Worm (Caenorhabditis elegans) whole organism, L1 larva: ENCODE data around the gene F46C5.9.

Experiments used
- C16A3.4 ChIP-seq: fragments of 150-350 bp; optimal IDR thresholded peaks from 2 replicates; lab custom pipeline; 2014; ENCODE audit warnings: missing biosample characterization, missing genetic modification characterization
- aha-1 ChIP-seq: fragments of 150-350 bp; optimal IDR thresholded peaks from 2 replicates; lab custom pipeline; 2014; ENCODE audit warnings: missing biosample characterization, missing genetic modification characterization
- aly-2 ChIP-seq: fragments of 150-350 bp; optimal IDR thresholded peaks from 2 replicates; lab custom pipeline; 2014; ENCODE audit warnings: missing biosample characterization, missing genetic modification characterization
- ama-1 ChIP-seq: fragments of 150-350 bp; optimal IDR thresholded peaks from 2 replicates; lab custom pipeline; 2014
- blmp-1 ChIP-seq: fragments of 150-350 bp; optimal IDR thresholded peaks from 2 replicates; lab custom pipeline; 2014; ENCODE audit warnings: missing biosample characterization, missing genetic modification characterization
- ceh-8 ChIP-seq: fragments of 200-800 bp; sonication (Bioruptor generic); optimal IDR thresholded peaks from 2 replicates; lab custom pipeline; 2018; ENCODE audit warnings: mild to moderate bottlenecking, missing genetic modification characterization, moderate library complexity, missing compliant biosample characterization
- dsc-1 ChIP-seq: sonication (generic microtip); optimal IDR thresholded peaks from 2 replicates; lab custom pipeline; 2016; ENCODE audit warnings: mild to moderate bottlenecking, missing genetic modification characterization, missing compliant biosample characterization
- efl-1 ChIP-seq, 4 experiments: fragments of 150-350 bp; optimal IDR thresholded peaks in 3 of 4; peaks in 1 of 4; 1 replicate in 1 of 4; 2 replicates in 3 of 4; lab custom pipeline; 2014; ENCODE audit warnings: missing biosample characterization in 2 of 4, missing genetic modification characterization in 2 of 4, missing genetic modification reagents in 2 of 4
- egl-13 ChIP-seq: sonication (generic microtip); optimal IDR thresholded peaks from 2 replicates; lab custom pipeline; 2016; ENCODE audit warnings: missing genotype, missing genetic modification reagents, missing genetic modification characterization, missing compliant biosample characterization
- egl-27 ChIP-seq, 2 experiments: fragments of 150-350 bp in 1 of 2; sonication (generic microtip); optimal IDR thresholded peaks; 3 replicates each; lab custom pipeline; 2017 to 2018; ENCODE audit warnings: missing biosample characterization in 2 of 2, missing genetic modification characterization in 2 of 2, missing genetic modification reagents in 2 of 2
- elt-3 ChIP-seq, 6 experiments: fragments of 150-350 bp in 1 of 6; sonication (generic microtip); optimal IDR thresholded peaks; 2 replicates each; lab custom pipeline; 2017 to 2018; ENCODE audit warnings: missing biosample characterization in 6 of 6, missing genetic modification characterization in 6 of 6, inconsistent platforms in 1 of 6
- ets-5 ChIP-seq: fragments of 200-800 bp; sonication (Bioruptor generic); IDR thresholded peaks from 2 replicates; pipeline ENCODE4 v1.3.6; 2022; ENCODE audit warnings: missing genetic modification characterization, missing compliant biosample characterization
- fkh-4 ChIP-seq: sonication (generic microtip); optimal IDR thresholded peaks from 2 replicates; lab custom pipeline; 2016; ENCODE audit warnings: missing compliant biosample characterization, missing genetic modification characterization, borderline replicate concordance
- grh-1 ChIP-seq: fragments of 200-800 bp; sonication (Bioruptor generic); IDR thresholded peaks from 2 replicates; pipeline ENCODE4 v1.3.6; 2022; ENCODE audit warnings: missing genetic modification reagents, missing genetic modification characterization, missing compliant biosample characterization
- hpl-2 ChIP-seq: fragments of 150-350 bp; optimal IDR thresholded peaks from 2 replicates; lab custom pipeline; 2014; ENCODE audit warnings: missing biosample characterization, missing genetic modification reagents, missing genetic modification characterization
- lin-13 ChIP-seq: fragments of 150-350 bp; optimal IDR thresholded peaks from 2 replicates; lab custom pipeline; 2014; ENCODE audit warnings: missing biosample characterization, missing genetic modification reagents, missing genetic modification characterization
- lin-14 ChIP-seq: fragments of 200-800 bp; sonication (Bioruptor generic); optimal IDR thresholded peaks from 2 replicates; lab custom pipeline; 2018; ENCODE audit warnings: mild to moderate bottlenecking, missing genetic modification characterization, moderate library complexity, missing compliant biosample characterization
- lin-15B ChIP-seq: fragments of 150-350 bp; sonication (generic microtip); optimal IDR thresholded peaks from 3 replicates; lab custom pipeline; 2014; ENCODE audit warnings: missing biosample characterization, missing genetic modification characterization
- lin-35 ChIP-seq, 2 experiments: fragments of 150-350 bp; optimal IDR thresholded peaks; 2 replicates each; lab custom pipeline; 2014; ENCODE audit warnings: missing biosample characterization in 2 of 2, missing genetic modification characterization in 2 of 2, missing genetic modification reagents in 2 of 2
- lir-3 ChIP-seq: sonication (generic microtip); optimal IDR thresholded peaks from 2 replicates; lab custom pipeline; 2016; ENCODE audit warnings: mild to moderate bottlenecking, missing genetic modification characterization, moderate library complexity, missing compliant biosample characterization; ENCODE audit not compliant: poor library complexity
- lsy-2 ChIP-seq, 2 experiments: fragments of 150-350 bp; optimal IDR thresholded peaks; 2 replicates each; lab custom pipeline; 2014; ENCODE audit warnings: missing biosample characterization in 2 of 2, missing genetic modification characterization in 2 of 2
- mef-2 ChIP-seq: fragments of 150-350 bp; optimal IDR thresholded peaks from 2 replicates; lab custom pipeline; 2014; ENCODE audit warnings: missing biosample characterization, missing genetic modification characterization
- mep-1 ChIP-seq: fragments of 150-350 bp; optimal IDR thresholded peaks from 2 replicates; lab custom pipeline; 2014; ENCODE audit warnings: missing biosample characterization, missing genetic modification characterization
- nhr-19 ChIP-seq: fragments of 200-800 bp; sonication (Bioruptor generic); conservative IDR thresholded peaks from 2 replicates; pipeline ENCODE4 v1.3.6; 2022; ENCODE audit warnings: missing genetic modification characterization, missing compliant biosample characterization
- nhr-20 ChIP-seq: sonication (generic microtip); optimal IDR thresholded peaks from 2 replicates; lab custom pipeline; 2016; ENCODE audit warnings: mild to moderate bottlenecking, missing genetic modification characterization, missing compliant biosample characterization
- nhr-47 ChIP-seq: sonication (generic microtip); optimal IDR thresholded peaks from 2 replicates; lab custom pipeline; 2016; ENCODE audit warnings: mild to moderate bottlenecking, missing genetic modification characterization, moderate library complexity, missing compliant biosample characterization
- nhr-71 ChIP-seq: sonication (generic microtip); optimal IDR thresholded peaks from 2 replicates; lab custom pipeline; 2016; ENCODE audit warnings: mild to moderate bottlenecking, missing genetic modification characterization, moderate library complexity, missing compliant biosample characterization
- nhr-76 ChIP-seq: sonication (generic microtip); optimal IDR thresholded peaks from 2 replicates; lab custom pipeline; 2017; ENCODE audit warnings: missing biosample characterization, missing genetic modification characterization
- nhr-84 ChIP-seq: sonication (generic microtip); optimal IDR thresholded peaks from 2 replicates; lab custom pipeline; 2017; ENCODE audit warnings: missing biosample characterization, missing genetic modification characterization
- nhr-85 ChIP-seq: sonication (generic microtip); peaks from one replicate; lab custom pipeline; 2016; ENCODE audit warnings: missing genetic modification characterization, inconsistent platforms, missing compliant biosample characterization
- rnt-1 ChIP-seq: sonication (generic microtip); optimal IDR thresholded peaks from 2 replicates; lab custom pipeline; 2016; ENCODE audit warnings: mild to moderate bottlenecking, missing genetic modification characterization, moderate library complexity, missing compliant biosample characterization
- snu-23 ChIP-seq: sonication (generic microtip); optimal IDR thresholded peaks from 2 replicates; lab custom pipeline; 2016; ENCODE audit warnings: missing genetic modification characterization, missing compliant biosample characterization
- sup-37 ChIP-seq: fragments of 200-800 bp; sonication (Bioruptor generic); optimal IDR thresholded peaks from 2 replicates; lab custom pipeline; 2018; ENCODE audit warnings: mild to moderate bottlenecking, missing genetic modification characterization, missing compliant biosample characterization
- tbx-2 ChIP-seq: sonication (generic microtip); optimal IDR thresholded peaks from 2 replicates; lab custom pipeline; 2016; ENCODE audit warnings: missing genetic modification characterization, missing compliant biosample characterization
- tlp-1 ChIP-seq: fragments of 150-350 bp; optimal IDR thresholded peaks from 2 replicates; lab custom pipeline; 2014; ENCODE audit warnings: missing biosample characterization, missing genetic modification characterization
- unc-86 ChIP-seq: sonication (generic microtip); optimal IDR thresholded peaks from 2 replicates; lab custom pipeline; 2016; ENCODE audit warnings: missing genetic modification characterization, missing compliant biosample characterization
- unc-98 ChIP-seq: fragments of 200-800 bp; sonication (Bioruptor generic); IDR thresholded peaks from 2 replicates; pipeline ENCODE4 v1.3.6; 2022; ENCODE audit warnings: missing genetic modification characterization, missing compliant biosample characterization
- xbp-1 ChIP-seq: sonication (generic microtip); optimal IDR thresholded peaks from 2 replicates; lab custom pipeline; 2016; ENCODE audit warnings: missing genetic modification characterization, missing compliant biosample characterization
- ztf-4 ChIP-seq: fragments of 150-350 bp; optimal IDR thresholded peaks from 2 replicates; lab custom pipeline; 2014; ENCODE audit warnings: missing biosample characterization, missing genetic modification characterization

F46C5.9 gene

DNA sequence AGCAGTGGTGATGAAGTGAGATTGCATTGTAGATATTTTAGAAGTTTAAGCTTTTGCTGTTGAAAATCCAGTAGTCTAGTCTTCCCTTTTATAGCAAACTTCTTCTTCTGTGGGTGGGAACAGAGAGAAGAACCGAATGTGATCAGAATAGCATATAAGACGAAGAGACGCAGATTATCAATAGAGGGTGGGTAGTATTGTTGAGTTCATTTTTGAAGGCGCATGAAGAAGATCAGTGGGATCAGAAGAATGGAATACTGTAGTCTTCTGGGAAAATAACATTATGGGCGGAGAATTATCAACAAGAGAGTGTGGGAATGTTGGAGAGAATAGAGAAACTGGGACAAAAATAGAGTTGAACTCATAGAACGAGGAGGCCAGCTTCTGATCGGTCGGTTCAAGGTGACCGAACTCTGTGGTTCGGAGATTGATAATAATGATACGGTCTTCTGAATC, 10.6 kb upstream of the F46C5.9 start, which contains the start of gene F46C5.1:
Gene F46C5.1 (minus strand): TSS at position 51 of the 456 bp plus-strand sequence.
- peak in 2 of 6 experiments; percentile 6 to 25 for TF ChIP-seq elt-3 (tag; optimal IDR thresholded peaks at IDR 0.05; lab: Kevin White, UChicago)
- TF ChIP-seq lsy-2 (tag; optimal IDR thresholded peaks at IDR 0.05; lab: Kevin White, UChicago) = peak in 1 of 2 experiments; percentile 68
- TF ChIP-seq ceh-8 (GFP tag; lab: Kevin White, UChicago) = no peak
- TF ChIP-seq C16A3.4 (tag; lab: Kevin White, UChicago) = peak; percentile 2
- TF ChIP-seq blmp-1 (tag; lab: Kevin White, UChicago) = peak; percentile 63
- TF ChIP-seq unc-98 (GFP tag; lab: Robert Waterston, UW) = no peak

DNA sequence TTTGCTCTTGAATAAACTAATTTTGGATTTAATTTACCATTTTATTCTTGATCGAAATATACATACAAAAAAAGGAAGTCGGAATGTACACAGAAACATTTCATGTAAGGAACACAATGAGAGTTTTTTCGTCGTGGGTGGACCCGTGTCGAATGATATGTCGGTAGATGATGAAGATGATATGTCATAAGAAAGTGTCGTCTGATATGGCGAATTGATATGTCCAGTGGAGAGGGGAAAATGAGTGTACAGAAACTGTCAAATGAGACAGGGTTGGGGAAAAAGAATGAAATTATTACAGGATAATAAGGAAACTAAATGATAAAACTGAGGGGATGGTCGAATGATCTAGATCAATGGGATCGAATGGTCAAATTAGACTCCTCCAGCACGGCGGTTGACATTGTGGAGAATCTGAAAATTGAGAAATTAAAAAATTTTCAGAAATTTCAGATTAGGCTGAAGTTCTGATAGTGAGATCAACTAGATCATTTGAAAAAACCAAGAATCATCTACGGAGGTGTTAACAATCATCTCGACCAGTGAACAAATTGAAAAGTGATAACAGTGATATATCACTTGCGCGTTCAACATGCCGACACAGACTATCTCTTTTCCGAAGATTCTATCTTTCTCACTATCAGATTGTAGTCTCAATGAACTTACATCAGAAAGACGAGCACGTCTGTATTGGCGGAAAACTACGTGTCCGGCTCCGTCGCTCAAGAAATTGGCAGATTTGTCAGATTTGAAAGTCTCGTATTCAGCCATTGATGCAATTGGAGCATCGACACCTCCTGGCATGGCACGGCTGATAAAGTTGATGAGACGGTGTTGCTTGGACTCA, 9.8 kb upstream of the F46C5.9 start:
- TF ChIP-seq lin-14 (GFP tag; lab: Kevin White, UChicago) (peak; percentile 4), sup-37 (GFP tag; lab: Kevin White, UChicago) (no peak), aha-1 (tag; lab: Kevin White, UChicago) (no peak), snu-23 (peak; percentile 4), C16A3.4 (tag; lab: Kevin White, UChicago) (no peak), xbp-1 (no peak), grh-1 (GFP tag; lab: Robert Waterston, UW) (0 out of 2 replicates have a peak, but pooled peaks have one; percentile 25), dsc-1 (no peak), ets-5 (no peak), mef-2 (tag; lab: Kevin White, UChicago) (no peak), tlp-1 (no peak), blmp-1 (tag; lab: Kevin White, UChicago) (peak; percentile 33), lin-13 (GFP tag; lab: Kevin White, UChicago) (peak; percentile 3), fkh-4 (no peak), egl-27 (tag; optimal IDR thresholded peaks at IDR 0.05; lab: Kevin White, UChicago) (no peak), mep-1 (tag; lab: Kevin White, UChicago) (no peak), ama-1 (lab: Kevin White, UChicago) (peak; percentile 46), rnt-1 (tag; lab: Kevin White, UChicago) (peak; percentile 9), hpl-2 (GFP tag; lab: Kevin White, UChicago) (no peak), nhr-19 (GFP tag; lab: Robert Waterston, UW) (peak; percentile 31; the same call in 1 of the 2 replicates), lin-15B (tag; lab: Kevin White, UChicago) (peak; percentile 8), aly-2 (peak; percentile 35), unc-86 (tag; lab: Kevin White, UChicago) (no peak), nhr-20 (tag; lab: Kevin White, UChicago) (peak; percentile 57), lin-35 (GFP tag; optimal IDR thresholded peaks at IDR 0.05; lab: Kevin White, UChicago) (peak in 1 of 2 experiments; percentile 48), nhr-84 (tag; lab: Kevin White, UChicago) (no peak), nhr-76 (tag; lab: Kevin White, UChicago) (no peak), tbx-2 (tag; lab: Kevin White, UChicago) (peak; percentile 42), nhr-47 (peak; percentile 48), lir-3 (tag; lab: Kevin White, UChicago) (peak; percentile 28), elt-3 (tag; optimal IDR thresholded peaks at IDR 0.05; lab: Kevin White, UChicago) (peak in 3 of 6 experiments; percentile 30 to 61 (median 33)), efl-1 (optimal IDR thresholded peaks at IDR 0.05; lab: Kevin White, UChicago) (peak in 1 of 2 experiments; percentile 1), efl-1 (GFP tag; optimal IDR thresholded peaks at IDR 0.05 in 1 of 2; lab: Kevin White, UChicago) (peak in 1 of 2 experiments; percentile 89), ztf-4 (tag; lab: Kevin White, UChicago) (peak; percentile 0), nhr-85 (tag; lab: Kevin White, UChicago) (peak; percentile 73), egl-13 (tag; lab: Kevin White, UChicago) (no peak), nhr-71 (tag; lab: Kevin White, UChicago) (peak; percentile 35)
